Worm (Caenorhabditis elegans) whole organism, L4/young adult: Measurements from ENCODE around the gene Y43F8B.11.

ENCODE experiments used
- W03F9.2 ChIP-seq: fragments of 150-350 bp; optimal IDR thresholded peaks from 2 replicates; lab custom pipeline; 2014; ENCODE audit warnings: missing biosample characterization, missing genetic modification characterization
- dao-5 ChIP-seq: sonication (generic microtip); optimal IDR thresholded peaks from 2 replicates; lab custom pipeline; 2016; ENCODE audit warnings: missing genotype, missing genetic modification characterization, moderate library complexity, missing compliant biosample characterization
- him-1 ChIP-seq: sonication (generic microtip); optimal IDR thresholded peaks from 2 replicates; lab custom pipeline; 2016; ENCODE audit warnings: missing genotype, missing genetic modification reagents, missing genetic modification characterization, missing compliant biosample characterization

Gene Y43F8B.11

DNA sequence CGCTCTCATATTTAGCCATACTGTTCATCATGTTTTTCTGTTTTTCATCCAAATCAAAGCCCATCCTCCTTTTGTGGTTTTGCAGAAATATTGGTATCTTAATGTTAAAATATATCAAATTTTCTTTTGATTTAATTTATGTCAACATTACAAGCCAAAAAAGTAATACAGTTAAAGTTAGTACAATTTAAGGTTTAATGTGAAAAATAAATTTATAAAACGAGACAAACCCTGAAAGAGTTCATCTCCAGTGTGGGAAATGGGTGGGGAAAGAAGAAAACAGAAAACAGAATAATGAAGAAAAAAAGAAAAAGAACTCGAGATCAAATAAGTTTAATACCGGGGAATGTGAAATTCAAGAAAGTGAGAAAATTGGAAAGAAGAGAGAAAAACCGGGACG lies 21.7 kb upstream of the Y43F8B.11 start, which contains the start of gene M04C3.2:
Gene M04C3.2 (minus strand): TSS at position 101 of the 400 bp plus-strand sequence.
- TF ChIP-seq him-1: no peak
- TF ChIP-seq dao-5 (tag; lab: Kevin White, UChicago): no peak
- TF ChIP-seq W03F9.2: no peak

DNA sequence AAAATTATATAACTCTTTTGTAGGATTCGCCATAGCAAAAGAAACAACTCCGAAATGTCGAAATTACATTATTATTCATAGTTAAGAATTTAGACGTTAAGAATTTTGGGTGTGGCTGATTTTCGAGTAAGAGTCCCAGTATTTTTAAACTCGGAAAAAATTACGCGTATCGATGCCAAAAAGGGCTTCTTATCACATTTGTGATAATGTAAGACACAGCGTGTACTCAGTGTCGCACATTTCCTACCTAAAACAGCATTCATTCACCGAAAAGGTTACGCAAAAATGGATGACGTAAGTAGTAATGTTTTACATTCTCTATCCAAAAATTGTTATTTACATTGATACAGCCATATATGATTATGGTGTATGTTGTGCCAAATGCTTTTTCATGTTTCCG lies 20.9 kb upstream of the Y43F8B.11 start, which contains the start of gene M04C3.5:
Gene M04C3.5 (plus strand): TSS at position 190 of the 400 bp plus-strand sequence.
- no peak for TF ChIP-seq dao-5 (tag; lab: Kevin White, UChicago)
- no peak for TF ChIP-seq him-1
- no peak for TF ChIP-seq W03F9.2

DNA sequence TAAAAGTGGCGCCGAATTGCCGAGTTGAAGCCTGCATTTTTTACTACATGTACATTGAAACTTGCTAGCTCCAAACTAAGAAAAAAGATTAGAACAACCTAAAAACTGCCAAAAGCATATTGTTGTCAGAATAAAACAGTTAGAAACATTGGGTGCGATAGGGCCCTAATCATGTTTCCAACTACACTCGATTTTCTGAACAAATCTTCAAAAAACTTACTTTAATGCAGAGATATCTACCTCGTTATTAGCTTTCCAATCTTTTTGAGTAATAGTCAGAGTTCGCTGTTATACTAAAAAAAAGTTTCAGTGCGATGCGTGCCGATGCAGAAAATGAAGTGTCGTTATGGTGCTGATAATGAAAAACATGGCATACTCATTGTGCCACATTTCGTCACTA lies 14.8 kb upstream of the Y43F8B.11 start, which contains the start of the genes Y43F8B.13 and Y43F8B.14:
Gene Y43F8B.13 (plus strand): TSS at position 301 of the 400 bp plus-strand sequence.
Gene Y43F8B.14 (minus strand): TSS at position 322 of the 400 bp plus-strand sequence.
- TF ChIP-seq him-1: no peak

DNA sequence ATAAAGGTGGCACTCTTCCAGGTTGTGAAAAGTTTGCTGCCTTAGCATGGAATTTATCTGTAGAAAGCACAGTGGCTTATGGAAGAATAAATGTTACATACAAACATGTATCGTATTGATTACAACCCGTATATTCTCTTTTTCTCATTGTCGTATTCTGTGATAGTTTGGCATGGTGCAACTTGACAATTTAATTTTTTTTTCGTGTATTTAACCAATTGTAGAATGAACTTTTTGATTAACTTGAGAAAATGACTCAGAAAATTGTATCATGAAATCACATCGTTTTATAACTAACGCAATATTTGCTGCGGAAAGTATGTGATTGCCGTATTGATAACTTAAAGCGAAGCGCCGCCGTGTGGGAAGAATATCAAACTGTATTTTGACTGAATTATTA lies 13.4 kb upstream of the Y43F8B.11 start, which contains the start of gene Y43F8B.24:
Gene Y43F8B.24 (plus strand): TSS at position 301 of the 400 bp plus-strand sequence.
- TF ChIP-seq W03F9.2: no peak
- no peak for TF ChIP-seq him-1
- TF ChIP-seq dao-5 (tag; lab: Kevin White, UChicago): no peak

DNA sequence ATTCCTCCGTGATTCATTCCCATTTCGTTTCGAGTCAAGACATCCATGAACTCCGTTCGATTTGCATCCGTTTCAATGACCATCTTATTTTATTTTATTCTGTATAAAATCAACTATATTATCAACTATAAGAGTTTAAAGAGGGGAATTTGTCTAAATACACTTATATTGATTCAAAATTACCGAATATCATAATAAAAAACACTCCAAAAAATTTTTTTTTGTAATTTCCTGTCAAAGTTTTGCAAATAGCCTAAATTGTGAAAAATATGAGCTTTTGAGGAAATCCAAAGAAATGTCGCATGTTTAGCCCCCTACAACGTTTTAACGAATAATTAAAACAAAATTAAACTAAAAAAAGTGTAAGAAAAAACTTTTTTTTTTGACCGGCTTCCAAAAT lies 8.5 kb upstream of the Y43F8B.11 start, which contains the start of gene Y43F8B.15:
Gene Y43F8B.15 (minus strand): TSS at position 101 of the 400 bp plus-strand sequence.
- TF ChIP-seq W03F9.2 (no peak), dao-5 (tag; lab: Kevin White, UChicago) (no peak), him-1 (no peak)

DNA sequence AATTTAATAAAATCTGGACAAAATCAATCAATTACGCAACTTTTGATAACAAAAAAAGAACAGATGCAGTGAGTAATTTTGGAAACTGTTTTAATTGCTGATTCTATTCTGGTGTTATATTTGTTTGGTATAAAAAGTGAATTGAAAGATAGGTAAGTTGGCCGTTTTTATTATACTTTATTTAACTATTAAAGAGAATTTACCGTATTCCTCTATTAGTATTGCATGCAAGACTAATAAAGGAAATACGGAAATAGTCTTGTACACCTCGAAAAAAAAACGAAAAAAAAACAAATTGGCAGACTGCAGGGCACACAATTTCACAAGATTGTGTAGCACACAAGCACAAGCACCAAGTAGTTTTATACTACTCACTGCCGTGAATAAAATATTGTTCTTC lies 7.9 kb upstream of the Y43F8B.11 start, which contains the start of gene Y43F8B.25:
Gene Y43F8B.25 (plus strand): TSS at position 301 of the 400 bp plus-strand sequence.
- TF ChIP-seq W03F9.2 (no peak), him-1 (no peak), dao-5 (tag; lab: Kevin White, UChicago) (no peak)

DNA sequence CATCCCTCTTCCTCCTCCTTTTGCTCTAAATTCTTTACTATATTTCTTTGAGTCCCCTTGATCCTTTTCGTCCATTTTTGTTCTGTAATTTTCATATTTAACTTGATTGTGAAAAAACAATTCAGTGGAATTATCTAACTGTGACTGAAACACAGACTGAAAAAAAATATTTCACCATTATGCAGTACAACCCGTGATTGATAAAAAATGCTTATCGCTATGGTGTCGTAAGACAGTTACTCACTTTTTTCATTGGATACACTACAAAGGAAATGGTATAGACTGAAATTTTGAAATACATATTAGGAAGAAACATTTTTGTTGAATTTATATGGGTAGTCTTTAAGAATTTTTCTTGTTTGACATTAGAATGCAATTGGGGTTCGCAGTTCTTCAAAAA lies 2.9 kb upstream of the Y43F8B.11 start, which contains the start of gene Y43F8B.23:
Gene Y43F8B.23 (minus strand): TSS at position 75 of the 400 bp plus-strand sequence.
- TF ChIP-seq W03F9.2 (no peak), him-1 (no peak), dao-5 (tag; lab: Kevin White, UChicago) (no peak)

DNA sequence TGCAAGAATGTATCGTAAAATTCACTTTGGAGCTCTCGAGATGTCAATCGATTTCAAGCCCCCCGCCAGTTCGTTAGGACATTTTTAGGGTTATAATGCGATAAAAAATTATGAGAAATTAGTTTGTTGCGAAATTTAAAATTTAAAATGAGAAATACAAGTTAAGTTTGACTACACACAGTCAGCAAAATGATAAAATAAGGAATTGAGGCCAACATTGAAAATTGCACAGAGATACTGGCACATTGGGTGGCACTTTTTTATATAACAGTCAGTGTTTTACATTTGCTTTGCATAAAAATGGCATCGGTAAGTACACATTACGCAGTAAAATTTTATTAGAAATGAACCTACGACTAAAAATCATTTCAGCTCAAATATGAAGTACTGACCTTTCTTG lies 2.4 kb upstream of the Y43F8B.11 start, which contains the start of gene Y43F8B.12:
Gene Y43F8B.12 (plus strand): TSS at position 301 of the 400 bp plus-strand sequence.
- TF ChIP-seq W03F9.2: no peak
- no peak for TF ChIP-seq dao-5 (tag; lab: Kevin White, UChicago)
- TF ChIP-seq him-1: no peak

DNA sequence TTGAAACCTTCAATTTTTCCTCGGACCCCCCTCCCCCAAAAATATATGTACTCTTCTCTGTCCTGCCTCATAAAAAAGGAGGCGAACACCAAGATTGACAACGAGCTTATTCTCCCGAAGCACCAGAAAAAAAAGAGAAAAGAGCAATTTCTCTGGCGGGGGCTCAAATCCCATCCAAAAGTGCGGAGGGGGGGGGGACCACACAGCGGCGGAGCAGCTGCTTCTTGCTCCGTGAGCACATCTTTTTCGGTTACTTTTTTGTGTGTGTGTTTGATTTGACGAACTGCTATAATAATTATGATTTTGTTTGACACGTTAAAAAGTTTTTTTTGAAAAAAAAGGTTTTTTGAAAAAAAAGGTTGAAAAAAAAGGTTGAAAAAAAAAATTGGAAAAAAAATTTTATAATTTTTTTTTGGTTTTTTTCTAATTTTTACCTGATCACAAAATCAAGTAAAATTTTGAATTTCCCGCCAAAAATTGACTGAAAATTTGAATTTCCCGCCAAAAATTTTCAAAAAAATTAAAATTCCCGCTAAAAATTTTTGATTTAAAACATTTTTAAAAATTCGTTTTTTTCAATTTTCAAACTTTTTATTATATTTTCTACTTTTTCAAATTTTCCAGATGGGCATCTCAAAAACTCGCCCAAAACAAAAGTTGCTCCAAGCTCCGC lies 3.5 kb downstream of the Y43F8B.11 start, which contains the start of gene Y43F8B.10:
Gene Y43F8B.10 (plus strand): TSS at position 623 of the 673 bp plus-strand sequence.
- TF ChIP-seq him-1: no peak
- TF ChIP-seq W03F9.2: no peak
- no peak for TF ChIP-seq dao-5 (tag; lab: Kevin White, UChicago)

DNA sequence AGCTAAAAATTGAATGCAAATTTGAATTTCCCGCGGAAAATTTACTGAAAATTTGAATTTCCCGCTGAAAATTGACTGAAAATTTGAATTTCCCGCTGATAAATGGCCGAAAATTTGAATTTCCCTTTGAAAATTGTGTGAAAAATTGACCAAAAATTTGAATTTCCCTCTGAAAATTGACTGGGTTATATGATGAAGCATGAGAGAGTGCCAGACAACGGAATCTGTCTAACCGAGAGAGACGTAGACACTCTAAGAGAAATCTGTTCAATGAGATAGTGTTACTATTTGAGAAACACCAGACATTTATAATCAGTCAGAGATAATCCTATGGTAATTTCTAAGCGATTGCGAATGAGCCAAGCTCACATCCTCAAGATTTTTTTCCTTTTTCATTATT lies 6.8 kb downstream of the Y43F8B.11 start:
- TF ChIP-seq him-1 (no peak), W03F9.2 (no peak), dao-5 (tag; lab: Kevin White, UChicago) (no peak)

DNA sequence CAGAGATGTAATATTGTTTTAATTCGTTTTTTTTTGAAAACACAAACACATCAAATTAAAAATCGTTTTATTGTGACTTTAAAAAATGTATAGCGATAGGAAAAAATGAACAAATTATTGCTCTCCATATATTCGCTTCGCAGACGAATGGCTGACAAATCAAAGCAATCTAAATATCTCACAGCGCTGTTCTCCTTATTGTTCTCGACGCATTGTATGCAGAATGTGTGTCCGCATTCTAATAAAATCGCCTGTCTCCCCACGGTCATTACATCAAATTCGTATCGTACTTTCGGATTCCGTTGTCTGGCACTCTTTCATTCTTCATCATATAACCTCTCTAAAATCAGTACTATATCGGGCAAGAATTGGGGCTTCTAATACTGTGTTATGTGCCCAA lies 7.4 kb downstream of the Y43F8B.11 start, which contains the start of gene Y43F8B.9:
Gene Y43F8B.9 (plus strand): TSS at position 301 of the 400 bp plus-strand sequence.
- TF ChIP-seq dao-5 (tag; lab: Kevin White, UChicago) (no peak), W03F9.2 (no peak), him-1 (no peak)

DNA sequence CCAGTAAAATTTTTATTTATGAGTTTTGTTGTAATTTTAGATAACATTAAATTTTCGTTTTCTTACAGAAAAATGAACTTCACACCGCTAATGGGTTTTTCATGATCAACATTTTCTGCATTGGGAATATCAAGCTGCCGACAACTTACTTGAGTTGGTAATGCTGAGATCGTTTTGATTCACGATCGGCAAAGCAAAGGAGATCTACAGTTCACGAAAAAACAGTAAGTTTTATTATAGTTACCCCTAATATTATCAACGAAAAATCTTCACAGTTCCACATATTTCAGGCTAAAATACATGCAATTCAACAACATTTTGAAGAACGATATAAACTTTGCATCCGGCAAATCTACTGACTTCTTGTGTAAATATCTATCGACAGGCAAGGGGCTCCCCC lies 12.1 kb downstream of the Y43F8B.11 start, which contains the start of gene Y43F8B.22:
Gene Y43F8B.22 (plus strand): TSS at position 301 of the 400 bp plus-strand sequence.
- no peak for TF ChIP-seq W03F9.2
- no peak for TF ChIP-seq dao-5 (tag; lab: Kevin White, UChicago)
- no peak for TF ChIP-seq him-1

DNA sequence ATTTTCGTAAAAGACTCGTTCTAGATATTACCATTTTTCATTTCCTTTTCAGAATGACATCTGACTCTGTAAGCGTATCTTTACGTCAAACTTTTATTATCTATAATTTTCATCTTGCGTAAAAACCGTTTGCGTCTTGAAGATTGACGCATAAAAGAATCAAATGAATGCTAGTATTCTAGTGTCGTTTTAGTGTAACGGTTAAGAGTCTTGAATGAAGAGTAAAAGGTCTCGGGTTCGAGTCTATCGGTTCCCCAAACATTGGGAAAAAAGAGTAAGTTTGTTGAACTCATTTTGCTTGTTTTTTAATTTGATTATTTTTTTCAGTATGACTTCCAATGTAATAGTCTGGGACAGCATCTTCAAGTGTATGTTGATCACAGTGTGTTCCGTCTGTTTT lies 14.0 kb downstream of the Y43F8B.11 start, which contains the start of gene Y43F8B.17:
Gene Y43F8B.17 (plus strand): TSS at position 215 of the 400 bp plus-strand sequence.
- TF ChIP-seq him-1 (no peak), dao-5 (tag; lab: Kevin White, UChicago) (no peak), W03F9.2 (no peak)

DNA sequence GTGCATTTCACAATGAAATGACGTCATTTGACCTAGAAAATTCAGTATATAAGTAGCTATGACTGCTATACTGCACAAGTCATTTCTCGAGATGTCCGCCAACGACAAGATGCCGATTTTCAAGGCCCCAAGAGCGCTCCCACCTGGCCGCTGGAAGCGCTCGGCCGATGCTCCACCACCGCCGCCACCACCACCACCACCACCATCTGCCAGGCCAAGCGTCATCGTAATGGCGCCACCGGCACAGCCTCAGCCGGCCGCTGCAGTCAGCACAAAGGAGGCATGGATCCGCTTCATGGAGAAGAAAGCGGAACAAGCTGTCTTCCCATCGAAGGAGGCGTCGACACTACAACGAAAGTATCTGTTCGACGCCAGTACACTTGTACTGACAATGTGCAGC lies 14.8 kb downstream of the Y43F8B.11 start, which contains the start of gene Y43F8B.28:
Gene Y43F8B.28 (plus strand): TSS at position 59 of the 400 bp plus-strand sequence.
- TF ChIP-seq dao-5 (tag; lab: Kevin White, UChicago) (no peak), him-1 (no peak), W03F9.2 (no peak)

DNA sequence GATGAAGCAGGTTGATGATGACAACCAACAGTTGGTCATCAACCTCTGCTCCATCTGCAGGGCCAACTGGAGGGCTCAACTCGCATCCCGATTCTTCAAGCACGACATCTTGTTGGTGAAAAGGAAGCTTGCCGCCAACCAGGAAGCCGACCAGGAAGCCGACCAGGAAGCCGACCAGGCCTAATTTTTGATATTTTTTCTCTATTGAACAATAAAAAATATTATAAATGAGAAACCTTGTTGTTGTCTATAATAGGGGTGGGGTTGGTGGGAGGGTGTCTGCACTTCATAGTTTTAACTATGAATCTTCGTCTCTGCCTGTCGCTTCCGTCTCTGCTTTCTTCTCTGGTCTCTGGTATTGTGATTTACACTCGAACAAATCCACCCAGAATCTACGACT lies 15.2 kb downstream of the Y43F8B.11 start, which contains the start of gene Y43F8B.18:
Gene Y43F8B.18 (plus strand): TSS at position 301 of the 400 bp plus-strand sequence.
- no peak for TF ChIP-seq W03F9.2
- TF ChIP-seq dao-5 (tag; lab: Kevin White, UChicago): no peak
- TF ChIP-seq him-1: no peak
